Worm (Caenorhabditis elegans) whole organism, young adult: ENCODE measurements around the gene tpst-1.

ENCODE experiments used
- B0336.3 ChIP-seq: fragments of 200-800 bp; sonication (Bioruptor generic); IDR thresholded peaks from 2 replicates; pipeline ENCODE4 v1.3.6; 2022; ENCODE audit warnings: missing genetic modification characterization, missing compliant biosample characterization
- F52B5.7 ChIP-seq: sonication (generic microtip); optimal IDR thresholded peaks from 2 replicates; lab custom pipeline; 2016; ENCODE audit warnings: mild to moderate bottlenecking, missing genetic modification characterization, missing compliant biosample characterization
- F55B11.4 ChIP-seq: sonication (generic microtip); optimal IDR thresholded peaks from 2 replicates; lab custom pipeline; 2016; ENCODE audit warnings: missing compliant biosample characterization, missing genetic modification characterization, borderline replicate concordance; ENCODE audit not compliant: insufficient read depth
- F57A8.1 ChIP-seq: fragments of 200-800 bp; sonication (Bioruptor generic); optimal IDR thresholded peaks from 2 replicates; lab custom pipeline; 2018; ENCODE audit warnings: mild to moderate bottlenecking, missing genetic modification characterization, moderate library complexity, missing compliant biosample characterization
- K11D2.4 ChIP-seq: fragments of 200-800 bp; sonication (Bioruptor generic); IDR thresholded peaks from 2 replicates; pipeline ENCODE4 v1.3.6; 2022; ENCODE audit warnings: missing genetic modification reagents, missing genetic modification characterization, missing compliant biosample characterization
- Y53G8AR.9 ChIP-seq: fragments of 200-800 bp; sonication (Bioruptor generic); conservative IDR thresholded peaks from 2 replicates; pipeline ENCODE4 v1.3.6; 2022; ENCODE audit warnings: missing genetic modification reagents, missing genetic modification characterization, missing compliant biosample characterization
- Y79H2A.3 ChIP-seq: fragments of 200-800 bp; sonication (Bioruptor generic); conservative IDR thresholded peaks from 2 replicates; pipeline ENCODE4 v1.3.6; 2022; ENCODE audit warnings: missing genetic modification reagents, missing genetic modification characterization, missing compliant biosample characterization
- akir-1 ChIP-seq: fragments of 200-800 bp; sonication (Bioruptor generic); optimal IDR thresholded peaks from 2 replicates; lab custom pipeline; 2018; ENCODE audit warnings: mild to moderate bottlenecking, missing genetic modification characterization, moderate library complexity, missing compliant biosample characterization
- ama-1 ChIP-seq, 3 experiments: fragments of 150-350 bp in 1 of 3; sonication (generic microtip) in 2 of 3; optimal IDR thresholded peaks; 2 replicates each; lab custom pipeline; 2014 to 2018; ENCODE audit warnings: missing biosample characterization in 2 of 3, missing genetic modification characterization in 2 of 3, missing genetic modification reagents in 2 of 3
- aptf-3 ChIP-seq: fragments of 200-800 bp; sonication (Bioruptor generic); IDR thresholded peaks from 2 replicates; pipeline ENCODE4 v1.3.6; 2022; ENCODE audit warnings: missing genetic modification characterization, missing compliant biosample characterization
- attf-6 ChIP-seq: fragments of 200-800 bp; sonication (Bioruptor generic); IDR thresholded peaks from 2 replicates; pipeline ENCODE4 v1.3.6; 2022; ENCODE audit warnings: missing genetic modification reagents, missing genetic modification characterization, missing compliant biosample characterization
- bed-1 ChIP-seq: fragments of 200-800 bp; sonication (Bioruptor generic); IDR thresholded peaks from 2 replicates; pipeline ENCODE4 v1.3.6; 2022; ENCODE audit warnings: missing genetic modification reagents, missing genetic modification characterization, missing compliant biosample characterization
- ccch-3 ChIP-seq: fragments of 200-800 bp; sonication (Bioruptor generic); optimal IDR thresholded peaks from 2 replicates; lab custom pipeline; 2018; ENCODE audit warnings: mild to moderate bottlenecking, missing genetic modification characterization, missing compliant biosample characterization
- cebp-2 ChIP-seq: fragments of 200-800 bp; sonication (Bioruptor generic); IDR thresholded peaks from 2 replicates; pipeline ENCODE4 v1.3.6; 2022; ENCODE audit warnings: missing genetic modification characterization, missing compliant biosample characterization
- ceh-40 ChIP-seq: fragments of 200-800 bp; sonication (Bioruptor generic); IDR thresholded peaks from 2 replicates; pipeline ENCODE4 v1.3.6; 2022; ENCODE audit warnings: missing genetic modification characterization, missing compliant biosample characterization
- ceh-79 ChIP-seq: sonication (generic microtip); optimal IDR thresholded peaks from 2 replicates; lab custom pipeline; 2017; ENCODE audit warnings: mild to moderate bottlenecking, missing genetic modification characterization, missing compliant biosample characterization
- chd-7 ChIP-seq: sonication (generic microtip); optimal IDR thresholded peaks from 2 replicates; lab custom pipeline; 2016; ENCODE audit warnings: mild to moderate bottlenecking, missing genetic modification characterization, moderate library complexity, missing compliant biosample characterization
- die-1 ChIP-seq: sonication (generic microtip); optimal IDR thresholded peaks from 2 replicates; lab custom pipeline; 2016; ENCODE audit warnings: missing genotype, mild to moderate bottlenecking, missing genetic modification characterization, missing compliant biosample characterization
- efl-1 ChIP-seq: fragments of 150-350 bp; optimal IDR thresholded peaks from 2 replicates; lab custom pipeline; 2014; ENCODE audit warnings: missing biosample characterization, missing genetic modification reagents, missing genetic modification characterization
- egrh-3 ChIP-seq: fragments of 200-800 bp; sonication (Bioruptor generic); IDR thresholded peaks from 2 replicates; pipeline ENCODE4 v1.3.6; 2022; ENCODE audit warnings: missing genetic modification reagents, missing genetic modification characterization, missing compliant biosample characterization
- ekl-4 ChIP-seq: fragments of 200-800 bp; sonication (Bioruptor generic); IDR thresholded peaks from 2 replicates; pipeline ENCODE4 v1.3.6; 2022; ENCODE audit warnings: missing genetic modification reagents, missing genetic modification characterization, missing compliant biosample characterization
- hsf-1 ChIP-seq: fragments of 200-800 bp; sonication (Bioruptor generic); IDR thresholded peaks from 2 replicates; pipeline ENCODE4 v1.3.6; 2022; ENCODE audit warnings: missing genetic modification reagents, missing genetic modification characterization, missing compliant biosample characterization
- lin-26 ChIP-seq: fragments of 200-800 bp; sonication (Bioruptor generic); IDR thresholded peaks from 2 replicates; pipeline ENCODE4 v1.3.6; 2022; ENCODE audit warnings: missing genetic modification reagents, missing genetic modification characterization, missing compliant biosample characterization
- lin-54 ChIP-seq: fragments of 200-800 bp; sonication (Bioruptor generic); optimal IDR thresholded peaks from 2 replicates; lab custom pipeline; 2018; ENCODE audit warnings: mild to moderate bottlenecking, missing genetic modification characterization, missing compliant biosample characterization
- lsl-1 ChIP-seq: fragments of 200-800 bp; sonication (Bioruptor generic); optimal IDR thresholded peaks from 2 replicates; lab custom pipeline; 2018; ENCODE audit warnings: mild to moderate bottlenecking, missing genetic modification characterization, moderate library complexity, missing compliant biosample characterization
- lsy-27 ChIP-seq: sonication (generic microtip); optimal IDR thresholded peaks from 2 replicates; lab custom pipeline; 2017; ENCODE audit warnings: missing genetic modification characterization, mild to moderate bottlenecking, missing compliant biosample characterization, antibody characterized with exemption, missing genotype, borderline replicate concordance; ENCODE audit not compliant: insufficient read depth
- madf-3 ChIP-seq: fragments of 200-800 bp; sonication (Bioruptor generic); IDR thresholded peaks from 2 replicates; pipeline ENCODE4 v1.3.6; 2022; ENCODE audit warnings: missing genetic modification reagents, missing genetic modification characterization, missing compliant biosample characterization
- madf-6 ChIP-seq: fragments of 200-800 bp; sonication (Bioruptor generic); IDR thresholded peaks from 2 replicates; pipeline ENCODE4 v1.3.6; 2022; ENCODE audit warnings: missing genetic modification reagents, missing genetic modification characterization, missing compliant biosample characterization
- mcd-1 ChIP-seq: fragments of 200-800 bp; sonication (Bioruptor generic); IDR thresholded peaks from 2 replicates; pipeline ENCODE4 v1.3.6; 2022; ENCODE audit warnings: missing genetic modification reagents, missing genetic modification characterization, missing compliant biosample characterization
- mel-28 ChIP-seq: sonication (generic microtip); optimal IDR thresholded peaks from 2 replicates; lab custom pipeline; 2016; ENCODE audit warnings: borderline replicate concordance, mild to moderate bottlenecking, missing genetic modification characterization, missing compliant biosample characterization
- mes-4 ChIP-seq: sonication (generic microtip); optimal IDR thresholded peaks from 2 replicates; lab custom pipeline; 2016; ENCODE audit warnings: missing genotype, missing genetic modification characterization, missing compliant biosample characterization
- nfya-1 ChIP-seq: sonication (generic microtip); optimal IDR thresholded peaks from 2 replicates; lab custom pipeline; 2017; ENCODE audit warnings: antibody characterized with exemption, missing compliant biosample characterization, missing genetic modification characterization, borderline replicate concordance; ENCODE audit not compliant: insufficient read depth
- nfyb-1 ChIP-seq: fragments of 200-800 bp; sonication (Bioruptor generic); IDR thresholded peaks from 2 replicates; pipeline ENCODE4 v1.3.6; 2022; ENCODE audit warnings: missing genetic modification reagents, missing genetic modification characterization, missing compliant biosample characterization
- snpc-1.3 ChIP-seq: sonication (generic microtip); optimal IDR thresholded peaks from 2 replicates; lab custom pipeline; 2017; ENCODE audit warnings: missing genetic modification characterization, mild to moderate bottlenecking, missing compliant biosample characterization, antibody characterized with exemption, moderate library complexity, missing genotype, missing genetic modification reagents; ENCODE audit not compliant: insufficient read depth
- snpc-3.4 ChIP-seq: sonication (generic microtip); optimal IDR thresholded peaks from 2 replicates; lab custom pipeline; 2017; ENCODE audit warnings: missing genetic modification characterization, mild to moderate bottlenecking, missing compliant biosample characterization, antibody characterized with exemption, moderate library complexity, missing genotype, missing genetic modification reagents
- sptf-2 ChIP-seq: fragments of 200-800 bp; sonication (Bioruptor generic); optimal IDR thresholded peaks from 2 replicates; lab custom pipeline; 2018; ENCODE audit warnings: mild to moderate bottlenecking, missing genetic modification characterization, missing compliant biosample characterization
- tbp1 ChIP-seq: fragments of 200-800 bp; sonication (Bioruptor generic); optimal IDR thresholded peaks from 2 replicates; lab custom pipeline; 2018; ENCODE audit warnings: mild to moderate bottlenecking, missing genetic modification characterization, missing compliant biosample characterization
- tlf-1 ChIP-seq: fragments of 200-800 bp; sonication (Bioruptor generic); optimal IDR thresholded peaks from 2 replicates; lab custom pipeline; 2018; ENCODE audit warnings: mild to moderate bottlenecking, missing genetic modification characterization, missing compliant biosample characterization
- zfh-2 ChIP-seq: fragments of 200-800 bp; sonication (Bioruptor generic); conservative IDR thresholded peaks from 2 replicates; pipeline ENCODE4 v1.3.6; 2022; ENCODE audit warnings: missing genetic modification reagents, missing genetic modification characterization, missing compliant biosample characterization
- ztf-18 ChIP-seq: sonication (generic microtip); optimal IDR thresholded peaks from 2 replicates; lab custom pipeline; 2016; ENCODE audit warnings: missing genotype, mild to moderate bottlenecking, missing genetic modification characterization, missing compliant biosample characterization
- ztf-22 ChIP-seq: fragments of 200-800 bp; sonication (Bioruptor generic); optimal IDR thresholded peaks from 2 replicates; lab custom pipeline; 2018; ENCODE audit warnings: mild to moderate bottlenecking, missing genetic modification characterization, moderate library complexity, missing compliant biosample characterization
- ztf-25 ChIP-seq: fragments of 200-800 bp; sonication (Bioruptor generic); IDR thresholded peaks from 2 replicates; pipeline ENCODE4 v1.3.6; 2022; ENCODE audit warnings: missing genetic modification reagents, missing genetic modification characterization, missing compliant biosample characterization

The tpst-1 gene

ce11 chrIII:12687382-12687781 is 25.3 kb upstream of the tpst-1 start:
- TF ChIP-seq K11D2.4 (GFP tag; lab: Robert Waterston, UW) (0 out of 2 replicates have a peak, but pooled peaks have one; percentile 16), cebp-2 (GFP tag; lab: Robert Waterston, UW) (no peak), attf-6 (GFP tag; lab: Robert Waterston, UW) (no peak), madf-3 (GFP tag; lab: Robert Waterston, UW) (peak; percentile 77), zfh-2 (GFP tag; lab: Robert Waterston, UW) (peak; percentile 60), mes-4 (no peak), F52B5.7 (tag; lab: Kevin White, UChicago) (peak; percentile 26), ztf-22 (GFP tag; lab: Kevin White, UChicago) (no peak), ceh-40 (GFP tag; lab: Robert Waterston, UW) (no peak), egrh-3 (peak; percentile 35; the same call in 1 of the 2 replicates)

DNA sequence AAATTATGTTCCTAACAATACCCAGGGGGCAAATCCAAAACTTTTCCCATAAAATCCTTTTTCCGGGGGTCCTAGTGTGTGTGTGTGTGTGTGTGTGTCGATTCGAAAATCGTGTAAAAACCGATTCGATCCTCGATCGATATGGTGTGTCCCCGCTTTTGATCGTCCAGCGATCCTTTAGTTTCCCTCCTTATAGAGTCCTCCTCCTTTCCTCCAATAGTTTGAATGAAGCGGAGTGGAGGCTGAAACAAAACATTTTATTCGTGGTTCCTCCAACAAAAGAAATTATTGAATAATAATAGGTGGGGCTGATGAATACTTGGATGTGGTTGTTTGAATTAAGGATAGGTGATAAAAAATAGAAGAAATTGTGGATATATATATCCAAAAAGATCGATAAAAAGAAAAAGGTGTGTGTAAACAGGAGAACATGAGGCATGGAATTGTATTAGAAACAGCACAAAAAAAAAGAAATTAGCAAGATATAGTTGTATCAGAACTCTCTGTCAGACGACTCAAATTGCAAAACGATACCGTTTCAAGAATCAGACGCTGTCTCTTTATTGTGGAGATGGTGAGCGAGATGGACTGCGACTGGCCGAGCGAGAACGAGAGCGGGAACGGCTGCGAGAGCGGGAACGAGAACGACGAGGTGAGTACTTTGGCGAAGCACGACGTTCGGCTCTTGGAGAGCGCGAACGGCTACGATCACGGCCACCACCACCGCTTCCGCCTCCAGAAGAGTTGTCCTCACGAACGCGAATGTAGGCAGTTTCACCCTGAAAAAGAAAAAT is 24.6 kb upstream of the tpst-1 start:
- TF ChIP-seq mel-28, result peak; percentile 48
- TF ChIP-seq hsf-1 (GFP tag; lab: Robert Waterston, UW), result peak; percentile 53; the same call in 1 of the 2 replicates
- TF ChIP-seq chd-7, result peak; percentile 43
- TF ChIP-seq ztf-18 (tag; lab: Kevin White, UChicago), result no peak
- no peak for TF ChIP-seq ccch-3 (GFP tag; lab: Kevin White, UChicago)
- peak; percentile 92 for TF ChIP-seq madf-3 (GFP tag; lab: Robert Waterston, UW)
- TF ChIP-seq B0336.3, result peak; percentile 67; the same call in 1 of the 2 replicates
- TF ChIP-seq ama-1 (optimal IDR thresholded peaks at IDR 0.05; lab: Kevin White, UChicago), result no peak
- peak in 1 of 2 experiments; percentile 23 for TF ChIP-seq ama-1 (GFP tag; optimal IDR thresholded peaks at IDR 0.05; lab: Kevin White, UChicago)
- peak; percentile 33 for TF ChIP-seq F52B5.7 (tag; lab: Kevin White, UChicago)
- 0 out of 2 replicates have a peak, but pooled peaks have one; percentile 27 for TF ChIP-seq mcd-1 (GFP tag; lab: Robert Waterston, UW)
- TF ChIP-seq tlf-1 (GFP tag; lab: Kevin White, UChicago), result peak; percentile 29
- TF ChIP-seq attf-6 (GFP tag; lab: Robert Waterston, UW), result peak; percentile 39; the same call in 1 of the 2 replicates
- TF ChIP-seq ztf-25 (GFP tag; lab: Robert Waterston, UW), result 0 out of 2 replicates have a peak, but pooled peaks have one; percentile 49
- no peak for TF ChIP-seq ceh-79 (tag; lab: Kevin White, UChicago)
- TF ChIP-seq F55B11.4 (tag; lab: Kevin White, UChicago), result no peak
- peak; percentile 77 for TF ChIP-seq Y53G8AR.9
- TF ChIP-seq tbp1, result peak; percentile 29
- peak; percentile 31 for TF ChIP-seq snpc-3.4 (tag; lab: Kevin White, UChicago)
- peak; percentile 78; the same call in 1 of the 2 replicates for TF ChIP-seq ekl-4 (GFP tag; lab: Robert Waterston, UW)
- no peak for TF ChIP-seq nfya-1 (tag; lab: Kevin White, UChicago)
- TF ChIP-seq lsy-27, result no peak
- peak; percentile 6 for TF ChIP-seq lsl-1
- TF ChIP-seq madf-6 (GFP tag; lab: Robert Waterston, UW), result peak; percentile 70
- 0 out of 2 replicates have a peak, but pooled peaks have one; percentile 32 for TF ChIP-seq Y79H2A.3 (GFP tag; lab: Robert Waterston, UW)
- peak; percentile 3 for TF ChIP-seq snpc-1.3 (tag; lab: Kevin White, UChicago)
- TF ChIP-seq lin-26 (GFP tag; lab: Robert Waterston, UW), result peak; percentile 63
- peak; percentile 35; the same call in 1 of the 2 replicates for TF ChIP-seq nfyb-1 (GFP tag; lab: Robert Waterston, UW)
- no peak for TF ChIP-seq sptf-2
- no peak for TF ChIP-seq akir-1
- peak; percentile 47 for TF ChIP-seq lin-54 (GFP tag; lab: Kevin White, UChicago)
- peak; percentile 33; the same call in 1 of the 2 replicates for TF ChIP-seq zfh-2 (GFP tag; lab: Robert Waterston, UW)
- 0 out of 2 replicates have a peak, but pooled peaks have one; percentile 18 for TF ChIP-seq bed-1 (GFP tag; lab: Robert Waterston, UW)
- TF ChIP-seq F57A8.1 (GFP tag; lab: Kevin White, UChicago), result no peak
- no peak for TF ChIP-seq efl-1 (GFP tag; lab: Kevin White, UChicago)
- peak; percentile 21 for TF ChIP-seq die-1
- TF ChIP-seq aptf-3, result 0 out of 2 replicates have a peak, but pooled peaks have one; percentile 72
